Worm (Caenorhabditis elegans) whole organism, L1 larva: ENCODE data around the gene tnt-4.

Experiments
- ama-1 ChIP-seq: fragments of 150-350 bp; optimal IDR thresholded peaks from 2 replicates; lab custom pipeline; 2014
- ces-1 ChIP-seq: fragments of 150-350 bp; optimal IDR thresholded peaks from 2 replicates; lab custom pipeline; 2014; ENCODE audit warnings: missing biosample characterization, missing genetic modification reagents, missing genetic modification characterization
- elt-2 ChIP-seq: sonication (generic microtip); optimal IDR thresholded peaks from 2 replicates; lab custom pipeline; 2016; ENCODE audit warnings: missing genetic modification characterization, mild to moderate bottlenecking, inconsistent platforms, missing compliant biosample characterization, missing genetic modification reagents
- jun-1 ChIP-seq: fragments of 150-350 bp; optimal IDR thresholded peaks from 2 replicates; lab custom pipeline; 2014; ENCODE audit warnings: missing biosample characterization, missing genetic modification reagents, missing genetic modification characterization
- lin-39 ChIP-seq: fragments of 150-350 bp; optimal IDR thresholded peaks from 2 replicates; lab custom pipeline; 2014; ENCODE audit warnings: missing biosample characterization, missing genetic modification reagents, missing genetic modification characterization
- lir-3 ChIP-seq: sonication (generic microtip); optimal IDR thresholded peaks from 2 replicates; lab custom pipeline; 2016; ENCODE audit warnings: mild to moderate bottlenecking, missing genetic modification characterization, moderate library complexity, missing compliant biosample characterization; ENCODE audit not compliant: poor library complexity
- nhr-76 ChIP-seq: sonication (generic microtip); optimal IDR thresholded peaks from 2 replicates; lab custom pipeline; 2017; ENCODE audit warnings: missing biosample characterization, missing genetic modification characterization
- snpc-4 ChIP-seq: fragments of 150-350 bp; optimal IDR thresholded peaks from 2 replicates; lab custom pipeline; 2014; ENCODE audit warnings: missing biosample characterization, missing genetic modification characterization
- ztf-11 ChIP-seq, 2 experiments: sonication (generic microtip); optimal IDR thresholded peaks; 2 replicates each; lab custom pipeline; 2016 to 2017; ENCODE audit warnings: missing genetic modification characterization in 2 of 2, missing biosample characterization in 1 of 2, missing compliant biosample characterization in 1 of 2

- TF ChIP-seq ama-1 (lab: Kevin White, UChicago) (no peak), elt-2 (no peak), lin-39 (tag; lab: Kevin White, UChicago) (no peak), nhr-76 (tag; lab: Kevin White, UChicago) (no peak), jun-1 (tag; lab: Kevin White, UChicago) (no peak), snpc-4 (tag; lab: Kevin White, UChicago) (no peak), lir-3 (no peak), ztf-11 (tag; optimal IDR thresholded peaks at IDR 0.05; lab: Kevin White, UChicago) (no peak), ces-1 (GFP tag; lab: Kevin White, UChicago) (no peak)
These were observed 23.0 kb downstream of the tnt-4 start for ce11 chrV:1969690-1970089.
